Worm (Caenorhabditis elegans): ENCODE results near the gene fbxb-9.

DNA sequence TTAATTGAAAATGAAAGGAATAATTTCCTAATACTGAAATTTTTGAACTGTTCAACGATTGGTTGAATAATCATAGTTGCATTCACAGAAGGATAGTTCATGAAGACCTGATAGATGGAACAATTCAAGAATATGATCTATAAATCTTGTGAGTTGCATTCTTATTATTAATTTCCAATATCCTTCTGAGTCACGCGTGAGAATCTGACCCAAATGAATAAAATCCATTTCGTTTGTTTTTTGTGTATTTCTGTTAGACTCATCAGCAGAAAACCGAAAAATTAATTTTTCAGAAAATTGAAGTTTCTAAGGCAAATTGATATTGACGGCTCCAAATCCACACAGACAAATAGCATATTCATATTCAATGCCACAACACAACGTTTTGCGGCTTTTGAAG is 27.1 kb upstream of the fbxb-9 start, which contains the start of gene fbxb-79:
- TF ChIP-seq ama-1 (optimal IDR thresholded peaks at IDR 0.05) (no peak), unc-39 (tag; optimal IDR thresholded peaks at IDR 0.05) (no peak), nhr-77 (tag; optimal IDR thresholded peaks at IDR 0.05) (no peak), ztf-1 (GFP tag; conservative IDR thresholded peaks at IDR 0.05) (no peak), ztf-4 (tag; optimal IDR thresholded peaks at IDR 0.05) (no peak), sem-4 (tag; optimal IDR thresholded peaks at IDR 0.05) (no peak), elt-3 (tag; optimal IDR thresholded peaks at IDR 0.05) (no peak), sma-9 (GFP tag; optimal IDR thresholded peaks at IDR 0.05) (no peak), sma-9 (tag; optimal IDR thresholded peaks at IDR 0.05) (no peak), unc-62 (GFP tag; optimal IDR thresholded peaks at IDR 0.05) (no peak), elt-1 (tag; optimal IDR thresholded peaks at IDR 0.05) (no peak)
